Fruit fly (Drosophila melanogaster) whole organism, wandering third instar larva: ENCODE data around the gene CG8945.

Experiments used
- Abd-B ChIP-seq: fragments of >200 bp; optimal IDR thresholded peaks from 2 replicates; lab custom pipeline; 2017; ENCODE audit warnings: missing biosample characterization, missing genetic modification characterization
- CG32264 ChIP-seq: fragments of 200-800 bp; sonication (Bioruptor generic); optimal IDR thresholded peaks from 2 replicates; lab custom pipeline; 2016; ENCODE audit warnings: missing biosample characterization, missing genetic modification characterization
- CG9705 ChIP-seq: fragments of 200-800 bp; sonication (Bioruptor generic); optimal IDR thresholded peaks from 2 replicates; lab custom pipeline; 2018; ENCODE audit warnings: missing biosample characterization, mild to moderate bottlenecking, missing genetic modification characterization
- CrebA ChIP-seq: fragments of 200-800 bp; sonication (Bioruptor generic); optimal IDR thresholded peaks from 2 replicates; lab custom pipeline; 2016; ENCODE audit warnings: missing biosample characterization, mild to moderate bottlenecking, missing genetic modification characterization, borderline replicate concordance
- Dfd ChIP-seq: fragments of >200 bp; optimal IDR thresholded peaks from 2 replicates; lab custom pipeline; 2017; ENCODE audit warnings: missing biosample characterization, missing genetic modification characterization
- Dif ChIP-seq: fragments of 200-275, 200-300 bp; sonication (Bioruptor generic); optimal IDR thresholded peaks from 2 replicates; lab custom pipeline; 2018; ENCODE audit warnings: missing biosample characterization, missing genetic modification characterization; ENCODE audit not compliant: partially characterized antibody
- GATAd ChIP-seq: sonication (Bioruptor generic); optimal IDR thresholded peaks from 2 replicates; lab custom pipeline; 2016; ENCODE audit warnings: missing biosample characterization, missing genetic modification characterization
- HLH106 ChIP-seq: fragments of 200-800 bp; optimal IDR thresholded peaks from 3 replicates; lab custom pipeline; 2019; ENCODE audit warnings: missing biosample characterization, mild to moderate bottlenecking, missing genetic modification characterization, moderate library complexity
- Hnf4 ChIP-seq: fragments of 200-800 bp; sonication (Bioruptor generic); optimal IDR thresholded peaks from 2 replicates; lab custom pipeline; 2016; ENCODE audit warnings: missing biosample characterization, mild to moderate bottlenecking, missing genetic modification characterization
- Jra ChIP-seq: sonication (Bioruptor generic); optimal IDR thresholded peaks from 2 replicates; lab custom pipeline; 2016; ENCODE audit warnings: missing biosample characterization, missing genetic modification characterization
- Mio ChIP-seq: sonication (Bioruptor generic); optimal IDR thresholded peaks from 2 replicates; lab custom pipeline; 2016; ENCODE audit warnings: missing biosample characterization, missing genetic modification characterization
- N ChIP-seq: fragments of >200 bp; optimal IDR thresholded peaks from 2 replicates; lab custom pipeline; 2018; ENCODE audit warnings: missing biosample characterization, missing external identifiers, missing genetic modification characterization
- OdsH ChIP-seq: fragments of 200-800 bp; sonication (Bioruptor generic); optimal IDR thresholded peaks from 2 replicates; lab custom pipeline; 2016; ENCODE audit warnings: missing biosample characterization, mild to moderate bottlenecking, missing genetic modification characterization
- Rel ChIP-seq, 2 experiments: fragments of 200-800 bp; sonication (Bioruptor generic) in 1 of 2; optimal IDR thresholded peaks; 2 replicates in 1 of 2; 3 replicates in 1 of 2; lab custom pipeline; 2016 to 2019; ENCODE audit warnings: mild to moderate bottlenecking in 2 of 2, missing biosample characterization in 2 of 2, missing genetic modification characterization in 2 of 2, moderate library complexity in 1 of 2
- Sp1 ChIP-seq: fragments of 200-800 bp; sonication (Bioruptor generic); optimal IDR thresholded peaks from 3 replicates; lab custom pipeline; 2019; ENCODE audit warnings: missing biosample characterization, mild to moderate bottlenecking, missing genetic modification characterization, moderate library complexity
- Vsx2 ChIP-seq: fragments of 200-300, 225-300 bp; sonication (Bioruptor generic); optimal IDR thresholded peaks from 2 replicates; lab custom pipeline; 2018; ENCODE audit warnings: missing biosample characterization, missing genetic modification characterization; ENCODE audit not compliant: partially characterized antibody
- br ChIP-seq: fragments of 200-800 bp; sonication (Bioruptor generic); optimal IDR thresholded peaks from 2 replicates; lab custom pipeline; 2016; ENCODE audit warnings: missing biosample characterization, missing genetic modification characterization
- brk ChIP-seq: fragments of 200-800 bp; sonication (Bioruptor generic); optimal IDR thresholded peaks from 2 replicates; lab custom pipeline; 2016; ENCODE audit warnings: missing biosample characterization, mild to moderate bottlenecking, missing genetic modification characterization
- dmrt93B ChIP-seq: fragments of 200-800 bp; sonication (Bioruptor generic); optimal IDR thresholded peaks from 2 replicates; lab custom pipeline; 2018; ENCODE audit warnings: missing biosample characterization, mild to moderate bottlenecking, missing genetic modification characterization
- dsf ChIP-seq: sonication (Bioruptor generic); optimal IDR thresholded peaks from 2 replicates; lab custom pipeline; 2016; ENCODE audit warnings: missing biosample characterization, missing genetic modification characterization, borderline replicate concordance
- ey ChIP-seq: fragments of 200-800 bp; sonication (Bioruptor generic); optimal IDR thresholded peaks from 2 replicates; lab custom pipeline; 2016; ENCODE audit warnings: missing biosample characterization, missing genetic modification characterization
- foxo ChIP-seq, 2 experiments: fragments of 200-800 bp; sonication (Bioruptor generic); optimal IDR thresholded peaks; 2 replicates in 1 of 2; 3 replicates in 1 of 2; lab custom pipeline; 2016 to 2017; ENCODE audit warnings: missing biosample characterization in 2 of 2, missing genetic modification characterization in 2 of 2
- jim ChIP-seq: fragments of 175-275, 200-325 bp; sonication (Bioruptor generic); optimal IDR thresholded peaks from 2 replicates; lab custom pipeline; 2016; ENCODE audit warnings: missing biosample characterization, mild to moderate bottlenecking, missing genetic modification characterization
- lola ChIP-seq: fragments of >200 bp; optimal IDR thresholded peaks from 2 replicates; lab custom pipeline; 2017; ENCODE audit warnings: missing biosample characterization, missing genetic modification characterization
- pan ChIP-seq: fragments of >200 bp; optimal IDR thresholded peaks from 2 replicates; lab custom pipeline; 2017
- psq ChIP-seq: fragments of 200-800 bp; sonication (Bioruptor generic); optimal IDR thresholded peaks from 3 replicates; lab custom pipeline; 2017; ENCODE audit warnings: missing biosample characterization, mild to moderate bottlenecking, missing genetic modification characterization, moderate library complexity
- rgr ChIP-seq: fragments of 200-800 bp; sonication (Bioruptor generic); optimal IDR thresholded peaks from 3 replicates; lab custom pipeline; 2016; ENCODE audit warnings: missing biosample characterization, mild to moderate bottlenecking, missing genetic modification characterization
- sage ChIP-seq: fragments of 200-800 bp; sonication (Bioruptor generic); optimal IDR thresholded peaks from 2 replicates; lab custom pipeline; 2016; ENCODE audit warnings: missing biosample characterization, mild to moderate bottlenecking, missing genetic modification characterization
- sv ChIP-seq: fragments of 200-800 bp; sonication (Bioruptor generic); optimal IDR thresholded peaks from 3 replicates; lab custom pipeline; 2016; ENCODE audit warnings: missing biosample characterization, missing genetic modification characterization
- tai ChIP-seq: sonication (Bioruptor generic); optimal IDR thresholded peaks from 2 replicates; lab custom pipeline; 2016; ENCODE audit warnings: missing biosample characterization, missing genetic modification characterization
- usp ChIP-seq: fragments of >200 bp; optimal IDR thresholded peaks from 2 replicates; lab custom pipeline; 2017; ENCODE audit warnings: missing biosample characterization, missing genetic modification characterization

CG8945 gene

dm6 chrX:17113324-17113723 lies 25.8 kb upstream of the CG8945 start:
- peak in 1 of 2 experiments; percentile 38 for TF ChIP-seq foxo (GFP tag; optimal IDR thresholded peaks at IDR 0.05; lab: Kevin White, UChicago)
- TF ChIP-seq ey (GFP tag; lab: Kevin White, UChicago): no peak
- TF ChIP-seq CrebA (GFP tag; lab: Kevin White, UChicago): no peak
- peak; percentile 44 for TF ChIP-seq HLH106 (tag; lab: Kevin White, UChicago)
- no peak for TF ChIP-seq dmrt93B (GFP tag; lab: Kevin White, UChicago)
- TF ChIP-seq br (GFP tag; lab: Kevin White, UChicago): no peak
- peak; percentile 62 for TF ChIP-seq Sp1 (GFP tag; lab: Kevin White, UChicago)
- no peak for TF ChIP-seq brk
- no peak for TF ChIP-seq Abd-B (GFP tag; lab: Kevin White, UChicago)
- no peak for TF ChIP-seq Dfd (GFP tag; lab: Kevin White, UChicago)
- TF ChIP-seq rgr (GFP tag; lab: Kevin White, UChicago): peak; percentile 50
- TF ChIP-seq GATAd (GFP tag; lab: Kevin White, UChicago): no peak
- TF ChIP-seq psq (GFP tag; lab: Kevin White, UChicago): peak; percentile 61
- peak; percentile 48 for TF ChIP-seq OdsH (GFP tag; lab: Kevin White, UChicago)
- no peak for TF ChIP-seq N
- no peak for TF ChIP-seq Mio (GFP tag; lab: Kevin White, UChicago)
- no peak for TF ChIP-seq Jra (GFP tag; lab: Kevin White, UChicago)

dm6 chrX:17111958-17112953 lies 24.8 kb upstream of the CG8945 start:
- TF ChIP-seq OdsH (GFP tag; lab: Kevin White, UChicago) (no peak), Dfd (GFP tag; lab: Kevin White, UChicago) (no peak), usp (GFP tag; lab: Kevin White, UChicago) (no peak), Dif (no peak), GATAd (GFP tag; lab: Kevin White, UChicago) (no peak), rgr (GFP tag; lab: Kevin White, UChicago) (no peak), brk (no peak), foxo (GFP tag; optimal IDR thresholded peaks at IDR 0.05; lab: Kevin White, UChicago) (no peak), HLH106 (tag; lab: Kevin White, UChicago) (no peak)

- TF ChIP-seq Rel (GFP tag; optimal IDR thresholded peaks at IDR 0.05; lab: Kevin White, UChicago) (no peak), Rel (tag; optimal IDR thresholded peaks at IDR 0.05; lab: Kevin White, UChicago) (no peak), jim (GFP tag; lab: Kevin White, UChicago) (no peak), CG9705 (GFP tag; lab: Kevin White, UChicago) (no peak), tai (no peak), GATAd (GFP tag; lab: Kevin White, UChicago) (no peak), usp (GFP tag; lab: Kevin White, UChicago) (no peak), sv (GFP tag; lab: Kevin White, UChicago) (no peak), Hnf4 (GFP tag; lab: Kevin White, UChicago) (no peak), ey (GFP tag; lab: Kevin White, UChicago) (no peak), pan (lab: Kevin White, UChicago) (no peak), rgr (GFP tag; lab: Kevin White, UChicago) (no peak), Jra (GFP tag; lab: Kevin White, UChicago) (no peak), Dfd (GFP tag; lab: Kevin White, UChicago) (no peak)
Measured at dm6 chrX:17111274-17111673, 23.8 kb upstream of the CG8945 start.

- TF ChIP-seq foxo (GFP tag; optimal IDR thresholded peaks at IDR 0.05; lab: Kevin White, UChicago) (no peak), Dif (no peak)
Measured at dm6 chrX:17110556-17111177, 23.2 kb upstream of the CG8945 start.

- TF ChIP-seq CG32264 (no peak), Hnf4 (GFP tag; lab: Kevin White, UChicago) (no peak), Dif (no peak), N (no peak), jim (GFP tag; lab: Kevin White, UChicago) (peak; percentile 36), Sp1 (GFP tag; lab: Kevin White, UChicago) (peak; percentile 64), dsf (GFP tag; lab: Kevin White, UChicago) (no peak), OdsH (GFP tag; lab: Kevin White, UChicago) (no peak), lola (GFP tag; lab: Kevin White, UChicago) (no peak), Rel (GFP tag; optimal IDR thresholded peaks at IDR 0.05; lab: Kevin White, UChicago) (peak; percentile 20), Rel (tag; optimal IDR thresholded peaks at IDR 0.05; lab: Kevin White, UChicago) (no peak), Vsx2 (no peak), br (GFP tag; lab: Kevin White, UChicago) (no peak), sage (GFP tag; lab: Kevin White, UChicago) (no peak), rgr (GFP tag; lab: Kevin White, UChicago) (no peak), CrebA (GFP tag; lab: Kevin White, UChicago) (peak; percentile 46), psq (GFP tag; lab: Kevin White, UChicago) (no peak), Dfd (GFP tag; lab: Kevin White, UChicago) (no peak), Jra (GFP tag; lab: Kevin White, UChicago) (no peak), tai (no peak)
Measured at dm6 chrX:17109673-17110072, 22.2 kb upstream of the CG8945 start.
